Fruit fly (Drosophila melanogaster) whole organism, embryonic: ENCODE results near the gene lva.
A peak's percentile ranks its signal among the peaks of the same experiment; 100 is the strongest.

ENCODE experiments used
- CG13894 ChIP-seq: fragments of 200-800 bp; sonication (Bioruptor generic); optimal IDR thresholded peaks from 3 replicates; lab custom pipeline; 2018; ENCODE audit warnings: missing biosample characterization, mild to moderate bottlenecking, missing genetic modification characterization, moderate library complexity
- CG15073 ChIP-seq: fragments of 200-800 bp; sonication (Bioruptor generic); optimal IDR thresholded peaks from 2 replicates; lab custom pipeline; 2016; ENCODE audit warnings: missing biosample characterization, missing genetic modification characterization
- CG16779 ChIP-seq: fragments of 200-800 bp; sonication (Bioruptor generic); IDR thresholded peaks from 2 replicates; pipeline ENCODE4 v1.3.6; 2022; ENCODE audit warnings: missing biosample characterization, missing genetic modification characterization
- CG32767 ChIP-seq: fragments of 200-800 bp; sonication (Bioruptor generic); IDR thresholded peaks from 2 replicates; pipeline ENCODE4 v1.3.6; 2022; ENCODE audit warnings: missing biosample characterization, missing genetic modification characterization
- Hand ChIP-seq: fragments of 200-800 bp; sonication (Bioruptor generic); optimal IDR thresholded peaks from 2 replicates; lab custom pipeline; 2017; ENCODE audit warnings: mild to moderate bottlenecking, missing biosample characterization, missing genetic modification reagents, missing genetic modification characterization
- bcd ChIP-seq: fragments of 200-800 bp; sonication (Bioruptor generic); optimal IDR thresholded peaks from 2 replicates; lab custom pipeline; 2017; ENCODE audit warnings: missing biosample characterization, mild to moderate bottlenecking, missing genetic modification characterization

DNA sequence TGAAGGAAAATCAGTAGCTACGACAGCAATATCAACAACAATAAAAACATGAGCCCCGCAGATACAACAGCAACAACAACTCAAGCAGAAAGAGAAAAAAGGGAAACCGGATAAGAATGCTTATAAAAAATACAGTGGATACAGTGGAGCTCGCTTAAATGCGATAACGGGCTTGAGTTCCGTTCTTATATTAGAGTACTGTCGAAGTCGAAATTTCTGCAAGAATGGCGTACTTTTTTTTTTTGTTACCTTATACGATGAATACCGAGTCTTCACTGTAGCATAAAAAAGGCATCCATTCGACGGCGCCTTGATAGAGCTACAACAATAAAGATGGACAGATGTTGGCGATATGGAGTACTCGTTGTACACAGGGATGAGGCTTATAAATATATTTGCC is 45.1 kb upstream of the lva start:
- no peak for TF ChIP-seq CG16779
- no peak for TF ChIP-seq CG15073
- TF ChIP-seq Hand (GFP tag; lab: Kevin White, UChicago) = no peak
- peak; percentile 8 for TF ChIP-seq bcd (GFP tag; lab: Kevin White, UChicago)
- TF ChIP-seq CG32767 (GFP tag; lab: Robert Waterston, UW) = no peak
- TF ChIP-seq CG13894 (tag; lab: Kevin White, UChicago) = no peak
